Fruit fly (Drosophila melanogaster) whole organism, prepupa: ENCODE measurements around the gene Abcd3.
A peak's percentile ranks its signal among the peaks of the same experiment; 100 is the strongest.

Source experiments
- CG10669 ChIP-seq: fragments of 200-800 bp; sonication (Bioruptor generic); optimal IDR thresholded peaks from 3 replicates; lab custom pipeline; 2018; ENCODE audit warnings: missing biosample characterization, mild to moderate bottlenecking, missing genetic modification characterization, moderate library complexity
- CG11294 ChIP-seq: fragments of 200-800 bp; sonication (Bioruptor generic); IDR thresholded peaks from 2 replicates; pipeline ENCODE4 v1.3.6; 2022; ENCODE audit warnings: missing biosample characterization, missing genetic modification characterization
- CG11762 ChIP-seq: fragments of 200-800 bp; sonication (Bioruptor generic); optimal IDR thresholded peaks from 3 replicates; lab custom pipeline; 2016; ENCODE audit warnings: missing biosample characterization, missing genetic modification characterization; ENCODE audit not compliant: insufficient read depth
- CG11902 ChIP-seq: fragments of 200-800 bp; sonication (Bioruptor generic); optimal IDR thresholded peaks from 3 replicates; lab custom pipeline; 2016; ENCODE audit warnings: missing biosample characterization, missing genetic modification characterization
- CG16779 ChIP-seq: fragments of 200-800 bp; sonication (Bioruptor generic); optimal IDR thresholded peaks from 3 replicates; lab custom pipeline; 2017; ENCODE audit warnings: missing biosample characterization, mild to moderate bottlenecking, missing genetic modification characterization
- CG3032 ChIP-seq: fragments of 200-800 bp; optimal IDR thresholded peaks from 2 replicates; lab custom pipeline; 2019; ENCODE audit warnings: missing biosample characterization, mild to moderate bottlenecking, missing genetic modification characterization, moderate library complexity
- CG31627 ChIP-seq: fragments of 200-800 bp; sonication (Bioruptor generic); optimal IDR thresholded peaks from 3 replicates; lab custom pipeline; 2016; ENCODE audit warnings: missing biosample characterization, missing genetic modification characterization
- CG32006 ChIP-seq: fragments of 200-800 bp; sonication (Bioruptor generic); optimal IDR thresholded peaks from 3 replicates; lab custom pipeline; 2017; ENCODE audit warnings: missing biosample characterization, mild to moderate bottlenecking, missing genetic modification characterization
- CG34406 ChIP-seq: fragments of 200-800 bp; sonication (Bioruptor generic); optimal IDR thresholded peaks from 3 replicates; lab custom pipeline; 2016; ENCODE audit warnings: missing biosample characterization, missing genetic modification characterization
- CG3919 ChIP-seq: fragments of 200-800 bp; sonication (Bioruptor generic); optimal IDR thresholded peaks from 3 replicates; lab custom pipeline; 2016; ENCODE audit warnings: missing biosample characterization, missing genetic modification characterization
- CG6276 ChIP-seq: fragments of 200-800 bp; sonication (Bioruptor generic); optimal IDR thresholded peaks from 2 replicates; lab custom pipeline; 2017; ENCODE audit warnings: missing biosample characterization, mild to moderate bottlenecking, missing genetic modification characterization
- CG6792 ChIP-seq: fragments of 200-800 bp; sonication (Bioruptor generic); optimal IDR thresholded peaks from 3 replicates; lab custom pipeline; 2016; ENCODE audit warnings: missing biosample characterization, missing genetic modification characterization
- CG7368 ChIP-seq: fragments of 200-800 bp; sonication (Bioruptor generic); optimal IDR thresholded peaks from 3 replicates; lab custom pipeline; 2016; ENCODE audit warnings: missing biosample characterization, missing genetic modification characterization
- CG8319 ChIP-seq: fragments of 200-800 bp; sonication (Bioruptor generic); optimal IDR thresholded peaks from 3 replicates; lab custom pipeline; 2016; ENCODE audit warnings: missing biosample characterization, missing genetic modification characterization
- CG8632 ChIP-seq: fragments of 200-800 bp; sonication (Bioruptor generic); optimal IDR thresholded peaks from 3 replicates; lab custom pipeline; 2016; ENCODE audit warnings: missing biosample characterization, missing genetic modification characterization
- Eip78C ChIP-seq: fragments of 200-800 bp; sonication (Bioruptor generic); peaks from one replicate; lab custom pipeline; 2016; ENCODE audit warnings: missing biosample characterization, missing genetic modification characterization
- Eip93F ChIP-seq: fragments of 200-800 bp; sonication (Bioruptor generic); optimal IDR thresholded peaks from 2 replicates; lab custom pipeline; 2016; ENCODE audit warnings: missing biosample characterization, mild to moderate bottlenecking, missing genetic modification characterization
- Ets96B ChIP-seq: fragments of 200-800 bp; optimal IDR thresholded peaks from 2 replicates; lab custom pipeline; 2019; ENCODE audit warnings: missing biosample characterization, mild to moderate bottlenecking, missing genetic modification characterization, moderate library complexity
- Gug ChIP-seq: fragments of 200-800 bp; sonication (Bioruptor generic); IDR thresholded peaks from 2 replicates; pipeline ENCODE4 v1.3.6; 2022; ENCODE audit warnings: missing biosample characterization, missing genetic modification characterization
- Hr39 ChIP-seq: fragments of 200-800 bp; sonication (Bioruptor generic); optimal IDR thresholded peaks from 2 replicates; lab custom pipeline; 2016; ENCODE audit warnings: missing biosample characterization, missing genetic modification characterization
- Hr4 ChIP-seq: fragments of 200-800 bp; sonication (Bioruptor generic); optimal IDR thresholded peaks from 3 replicates; lab custom pipeline; 2016; ENCODE audit warnings: missing biosample characterization, missing genetic modification characterization
- Met ChIP-seq: fragments of 200-800 bp; sonication (Bioruptor generic); optimal IDR thresholded peaks from 3 replicates; lab custom pipeline; 2016; ENCODE audit warnings: missing biosample characterization, missing genetic modification characterization
- OdsH ChIP-seq: fragments of 200-800 bp; sonication (Bioruptor generic); optimal IDR thresholded peaks from 3 replicates; lab custom pipeline; 2016; ENCODE audit warnings: missing biosample characterization, missing genetic modification characterization
- Sox14 ChIP-seq: fragments of 200-800 bp; sonication (Bioruptor generic); optimal IDR thresholded peaks from 3 replicates; lab custom pipeline; 2016; ENCODE audit warnings: missing biosample characterization, missing genetic modification characterization
- Sox15 ChIP-seq: fragments of 200-800 bp; sonication (Bioruptor generic); optimal IDR thresholded peaks from 3 replicates; lab custom pipeline; 2016; ENCODE audit warnings: missing biosample characterization, missing genetic modification characterization
- achi ChIP-seq: fragments of 200-800 bp; sonication (Bioruptor generic); optimal IDR thresholded peaks from 3 replicates; lab custom pipeline; 2016; ENCODE audit warnings: missing biosample characterization, missing genetic modification characterization
- acj6 ChIP-seq: fragments of 200-800 bp; sonication (Bioruptor generic); optimal IDR thresholded peaks from 3 replicates; lab custom pipeline; 2016; ENCODE audit warnings: missing biosample characterization, missing genetic modification characterization
- cyc ChIP-seq: fragments of 200-800 bp; sonication (Bioruptor generic); optimal IDR thresholded peaks from 3 replicates; lab custom pipeline; 2016; ENCODE audit warnings: missing biosample characterization, missing genetic modification characterization
- dac ChIP-seq: fragments of 200-800 bp; sonication (Bioruptor generic); optimal IDR thresholded peaks from 2 replicates; lab custom pipeline; 2017; ENCODE audit warnings: missing biosample characterization, mild to moderate bottlenecking, missing genetic modification characterization
- dsx ChIP-seq: fragments of 200-800 bp; optimal IDR thresholded peaks from 3 replicates; lab custom pipeline; 2019; ENCODE audit warnings: missing biosample characterization, mild to moderate bottlenecking, missing genetic modification characterization, moderate library complexity; ENCODE audit not compliant: poor library complexity, severe bottlenecking
- esn ChIP-seq: fragments of 200-800 bp; sonication (Bioruptor generic); optimal IDR thresholded peaks from 2 replicates; lab custom pipeline; 2016; ENCODE audit warnings: missing biosample characterization, mild to moderate bottlenecking, missing genetic modification characterization, moderate library complexity
- fd59A ChIP-seq: fragments of 200-800 bp; sonication (Bioruptor generic); optimal IDR thresholded peaks from 2 replicates; lab custom pipeline; 2017; ENCODE audit warnings: missing biosample characterization, mild to moderate bottlenecking, missing genetic modification characterization, missing genetic modification reagents
- fkh ChIP-seq: fragments of 200-800 bp; sonication (Bioruptor generic); optimal IDR thresholded peaks from 3 replicates; lab custom pipeline; 2017; ENCODE audit warnings: missing biosample characterization, mild to moderate bottlenecking, missing genetic modification characterization, moderate library complexity
- net ChIP-seq: fragments of 200-800 bp; sonication (Bioruptor generic); optimal IDR thresholded peaks from 3 replicates; lab custom pipeline; 2016; ENCODE audit warnings: missing biosample characterization, missing genetic modification characterization
- pdm3 ChIP-seq: fragments of 200-800 bp; sonication (Bioruptor generic); optimal IDR thresholded peaks from 3 replicates; lab custom pipeline; 2016; ENCODE audit warnings: missing biosample characterization, missing genetic modification characterization
- svp ChIP-seq: fragments of 200-800 bp; sonication (Bioruptor generic); peaks from one replicate; lab custom pipeline; 2016; ENCODE audit warnings: missing biosample characterization, missing genetic modification characterization

Abcd3 gene

DNA sequence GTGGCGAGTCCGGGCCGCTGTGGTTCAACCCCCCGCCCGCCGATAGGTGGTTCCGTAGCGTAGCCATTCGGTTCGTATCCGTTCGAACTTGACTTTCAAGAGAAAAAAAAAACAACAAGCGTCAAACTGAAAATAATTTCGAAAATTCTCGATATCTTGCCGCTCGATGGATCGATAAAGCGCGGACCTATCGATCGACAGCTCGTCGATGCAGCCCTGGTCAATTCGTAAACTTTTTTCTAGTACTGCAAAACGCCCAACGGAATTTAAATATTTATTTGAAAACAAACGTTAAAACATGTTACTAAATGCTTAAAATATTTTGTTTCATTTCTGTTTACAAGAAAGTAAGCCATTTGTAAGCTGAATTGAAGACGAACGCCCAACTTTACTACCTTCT, 11.6 kb downstream of the Abcd3 start:
- TF ChIP-seq Eip93F (GFP tag; lab: Kevin White, UChicago), result no peak
- peak; percentile 55 for TF ChIP-seq Eip78C
- peak; percentile 9 for TF ChIP-seq esn (GFP tag; lab: Kevin White, UChicago)
- no peak for TF ChIP-seq CG6792 (GFP tag; lab: Kevin White, UChicago)
- no peak for TF ChIP-seq Sox15
- no peak for TF ChIP-seq OdsH (GFP tag; lab: Kevin White, UChicago)

dm6 chrX:19763440-19764002, 13.0 kb downstream of the Abcd3 start:
- no peak for TF ChIP-seq Sox14 (GFP tag; lab: Kevin White, UChicago)
- no peak for TF ChIP-seq CG11762 (GFP tag; lab: Kevin White, UChicago)
- no peak for TF ChIP-seq CG8632 (GFP tag; lab: Kevin White, UChicago)
- TF ChIP-seq OdsH (GFP tag; lab: Kevin White, UChicago), result no peak
- TF ChIP-seq svp (GFP tag; lab: Kevin White, UChicago), result no peak
- TF ChIP-seq CG11902, result no peak
- TF ChIP-seq dac (GFP tag; lab: Kevin White, UChicago), result no peak
- TF ChIP-seq achi (GFP tag; lab: Kevin White, UChicago), result no peak
- no peak for TF ChIP-seq cyc (GFP tag; lab: Kevin White, UChicago)
- TF ChIP-seq Ets96B, result no peak
- TF ChIP-seq Eip78C, result peak; percentile 66
- TF ChIP-seq Hr39 (GFP tag; lab: Kevin White, UChicago), result peak; percentile 11
- peak; percentile 37 for TF ChIP-seq fkh (GFP tag; lab: Kevin White, UChicago)
- peak; percentile 20 for TF ChIP-seq CG3919 (GFP tag; lab: Kevin White, UChicago)
- TF ChIP-seq CG32006 (GFP tag; lab: Kevin White, UChicago), result peak; percentile 32
- TF ChIP-seq acj6, result peak; percentile 13
- TF ChIP-seq Hr4 (GFP tag; lab: Kevin White, UChicago), result peak; percentile 22
- TF ChIP-seq CG31627 (GFP tag; lab: Kevin White, UChicago), result peak; percentile 15
- TF ChIP-seq Met (GFP tag; lab: Kevin White, UChicago), result no peak
- TF ChIP-seq fd59A, result no peak
- TF ChIP-seq pdm3 (GFP tag; lab: Kevin White, UChicago), result peak; percentile 10
- no peak for TF ChIP-seq CG7368 (GFP tag; lab: Kevin White, UChicago)

DNA sequence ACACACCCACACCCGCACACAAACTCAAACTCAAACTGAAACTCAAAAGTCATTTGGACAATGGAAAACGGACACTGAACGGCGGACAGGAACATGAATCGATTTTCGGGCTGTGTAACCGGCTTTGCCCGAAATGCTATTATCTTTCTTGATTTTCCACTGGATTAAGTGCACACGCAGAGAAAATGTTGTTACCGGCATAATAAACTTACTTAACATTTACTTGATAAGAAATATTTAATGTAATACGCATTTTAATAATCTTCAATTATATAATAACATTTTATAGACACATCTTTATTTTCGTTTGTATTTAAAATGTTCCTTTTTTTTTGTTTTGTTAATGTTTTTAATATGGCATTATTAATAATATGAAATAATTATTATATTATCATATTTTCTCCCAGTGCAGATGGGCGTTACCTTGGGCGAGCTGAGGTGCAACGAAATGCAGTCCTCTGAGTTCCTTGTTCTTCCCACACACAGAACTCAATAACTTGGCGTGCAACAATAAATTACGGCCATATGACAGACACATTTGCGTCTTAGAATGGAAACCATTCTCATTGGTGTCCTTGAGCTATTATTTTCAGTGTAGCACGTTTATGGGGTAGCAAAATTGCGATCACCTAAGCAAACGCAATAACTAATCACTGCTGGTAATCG, 14.4 kb downstream of the Abcd3 start, which contains the start of gene CG12702:
TSS of gene CG12702 (minus strand) at position 51 of the 666 bp plus-strand sequence.
- TF ChIP-seq CG32006 (GFP tag; lab: Kevin White, UChicago), result peak; percentile 13
- TF ChIP-seq CG7368 (GFP tag; lab: Kevin White, UChicago), result no peak
- peak; percentile 50 for TF ChIP-seq Eip78C
- no peak for TF ChIP-seq CG16779 (tag; lab: Kevin White, UChicago)

dm6 chrX:19765490-19766212, 15.1 kb downstream of the Abcd3 start:
- no peak for TF ChIP-seq CG8319 (GFP tag; lab: Kevin White, UChicago)
- no peak for TF ChIP-seq CG3919 (GFP tag; lab: Kevin White, UChicago)
- TF ChIP-seq CG34406 (GFP tag; lab: Kevin White, UChicago), result no peak
- TF ChIP-seq dsx, result no peak
- no peak for TF ChIP-seq Gug (GFP tag; lab: Robert Waterston, UW)
- TF ChIP-seq CG6276 (GFP tag; lab: Kevin White, UChicago), result no peak
- TF ChIP-seq CG3032 (tag; lab: Kevin White, UChicago), result no peak
- TF ChIP-seq CG10669 (GFP tag; lab: Kevin White, UChicago), result no peak
- TF ChIP-seq CG11294 (GFP tag; lab: Robert Waterston, UW), result no peak
- TF ChIP-seq Hr39 (GFP tag; lab: Kevin White, UChicago), result no peak
- TF ChIP-seq net (GFP tag; lab: Kevin White, UChicago), result no peak
- no peak for TF ChIP-seq Sox15
- no peak for TF ChIP-seq CG31627 (GFP tag; lab: Kevin White, UChicago)
